Worm (Caenorhabditis elegans) whole organism, late embryonic: ENCODE data around the gene C30G4.4.

ENCODE experiments used
- ceh-18 ChIP-seq: sonication (generic microtip); optimal IDR thresholded peaks from 2 replicates; lab custom pipeline; 2016; ENCODE audit warnings: missing genetic modification characterization, missing compliant biosample characterization
- dmd-4 ChIP-seq: sonication (generic microtip); optimal IDR thresholded peaks from 2 replicates; lab custom pipeline; 2016; ENCODE audit warnings: borderline replicate concordance, missing genetic modification characterization, missing compliant biosample characterization
- elt-2 ChIP-seq: sonication (generic microtip); optimal IDR thresholded peaks from 2 replicates; lab custom pipeline; 2016; ENCODE audit warnings: missing genetic modification reagents, missing genetic modification characterization, missing compliant biosample characterization
- fkh-10 ChIP-seq: fragments of 150-350 bp; optimal IDR thresholded peaks from 2 replicates; lab custom pipeline; 2014; ENCODE audit warnings: missing biosample characterization, missing genetic modification reagents, missing genetic modification characterization
- hlh-8 ChIP-seq: sonication (generic microtip); optimal IDR thresholded peaks from 2 replicates; lab custom pipeline; 2016; ENCODE audit warnings: missing genotype, missing genetic modification characterization, missing compliant biosample characterization
- pha-4 ChIP-seq: fragments of 150-350 bp; optimal IDR thresholded peaks from 2 replicates; lab custom pipeline; 2018; ENCODE audit warnings: missing biosample characterization, missing genetic modification reagents, missing genetic modification characterization
- sdc-2 ChIP-seq: sonication (generic microtip); optimal IDR thresholded peaks from 2 replicates; lab custom pipeline; 2016; ENCODE audit warnings: missing genotype, missing genetic modification characterization, missing compliant biosample characterization
- sox-4 ChIP-seq: sonication (generic microtip); optimal IDR thresholded peaks from 2 replicates; lab custom pipeline; 2017; ENCODE audit warnings: mild to moderate bottlenecking, missing genetic modification characterization, inconsistent platforms, missing compliant biosample characterization

- no peak for TF ChIP-seq fkh-10 (GFP tag; lab: Kevin White, UChicago)
- no peak for TF ChIP-seq sox-4 (tag; lab: Kevin White, UChicago)
- no peak for TF ChIP-seq elt-2
- TF ChIP-seq hlh-8 (tag; lab: Kevin White, UChicago), result no peak
- TF ChIP-seq dmd-4 (tag; lab: Kevin White, UChicago), result no peak
- TF ChIP-seq pha-4 (tag; lab: Kevin White, UChicago), result no peak
- no peak for TF ChIP-seq sdc-2 (tag; lab: Kevin White, UChicago)
- no peak for TF ChIP-seq ceh-18 (tag; lab: Kevin White, UChicago)
These were observed 17.9 kb downstream of the C30G4.4 start for ce11 chrX:17054121-17054520.
